Worm (Caenorhabditis elegans) whole organism, L4/young adult: ENCODE measurements around the gene M01B2.12.

Source experiments
- W03F9.2 ChIP-seq: fragments of 150-350 bp; optimal IDR thresholded peaks from 2 replicates; lab custom pipeline; 2014; ENCODE audit warnings: missing biosample characterization, missing genetic modification characterization
- dao-5 ChIP-seq: sonication (generic microtip); optimal IDR thresholded peaks from 2 replicates; lab custom pipeline; 2016; ENCODE audit warnings: missing genotype, missing genetic modification characterization, moderate library complexity, missing compliant biosample characterization
- him-1 ChIP-seq: sonication (generic microtip); optimal IDR thresholded peaks from 2 replicates; lab custom pipeline; 2016; ENCODE audit warnings: missing genotype, missing genetic modification reagents, missing genetic modification characterization, missing compliant biosample characterization

M01B2.12 gene

DNA sequence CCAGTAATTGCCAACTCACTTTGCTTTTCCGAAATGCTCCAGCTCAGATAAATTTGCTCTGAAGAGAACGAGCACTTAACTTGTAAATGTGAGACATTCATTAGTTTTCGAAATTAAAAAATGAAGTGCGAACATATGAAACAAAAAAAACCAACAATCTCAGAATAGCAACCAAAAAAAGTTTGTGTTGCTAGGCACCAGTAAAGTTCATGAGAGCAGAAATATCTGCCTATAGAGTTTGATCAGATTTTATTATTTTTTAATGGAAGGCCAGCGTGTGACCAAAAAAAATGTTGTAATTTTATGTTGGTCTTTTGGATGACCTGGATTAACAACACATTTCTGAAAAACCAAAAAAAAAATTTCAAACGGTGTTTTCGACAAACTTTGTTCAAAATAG is at the start of gene M01B2.12:
M01B2.12 (minus strand) TSS at position 101 of the 400 bp plus-strand sequence.
- TF ChIP-seq W03F9.2 (tag; lab: Kevin White, UChicago) (no peak), dao-5 (tag; lab: Kevin White, UChicago) (no peak)

DNA sequence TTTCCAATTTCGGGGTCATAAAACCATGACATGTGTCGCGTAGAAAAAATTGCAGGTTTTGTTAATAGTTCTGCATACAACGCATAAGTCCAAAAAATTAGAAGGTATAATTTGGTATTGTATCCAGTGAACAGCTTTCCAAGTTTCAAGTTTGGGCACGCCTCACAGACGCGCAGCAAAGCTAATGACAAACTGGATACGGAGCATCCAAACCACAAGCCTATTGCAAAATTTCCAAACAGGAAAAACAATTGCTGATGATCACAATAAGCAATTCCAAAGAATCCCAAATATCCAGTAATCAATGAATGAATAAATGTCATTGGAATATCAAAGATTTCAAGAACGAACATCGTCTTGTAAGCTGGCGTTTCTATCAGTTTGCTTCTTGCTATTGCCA is 49.5 kb upstream of the M01B2.12 start:
- no peak for TF ChIP-seq dao-5 (tag; lab: Kevin White, UChicago)
- no peak for TF ChIP-seq him-1 (tag; lab: Kevin White, UChicago)
- TF ChIP-seq W03F9.2 (tag; lab: Kevin White, UChicago), result no peak

DNA sequence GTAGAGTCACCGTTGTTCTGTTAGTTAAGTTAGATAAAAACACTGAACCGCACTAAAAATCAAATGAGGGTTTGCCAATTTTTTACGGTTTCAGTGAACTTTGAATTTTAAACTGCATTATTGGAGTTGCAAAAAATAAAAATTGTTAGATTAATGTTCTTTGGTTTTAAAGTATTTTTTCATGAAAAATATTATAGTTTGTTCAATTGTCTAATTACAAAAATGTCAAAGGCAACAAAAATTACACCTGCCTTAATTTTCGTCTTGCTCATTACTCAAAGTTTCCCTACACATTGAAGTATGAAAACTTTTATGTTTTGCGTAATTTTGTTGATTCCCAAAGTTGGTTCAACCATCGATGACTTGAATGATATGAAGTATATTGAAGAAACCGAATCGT is 46.7 kb upstream of the M01B2.12 start, which contains the start of gene irld-62:
irld-62 (plus strand) TSS at position 301 of the 400 bp plus-strand sequence.
- TF ChIP-seq him-1 (tag; lab: Kevin White, UChicago) (no peak), dao-5 (tag; lab: Kevin White, UChicago) (no peak), W03F9.2 (tag; lab: Kevin White, UChicago) (no peak)

DNA sequence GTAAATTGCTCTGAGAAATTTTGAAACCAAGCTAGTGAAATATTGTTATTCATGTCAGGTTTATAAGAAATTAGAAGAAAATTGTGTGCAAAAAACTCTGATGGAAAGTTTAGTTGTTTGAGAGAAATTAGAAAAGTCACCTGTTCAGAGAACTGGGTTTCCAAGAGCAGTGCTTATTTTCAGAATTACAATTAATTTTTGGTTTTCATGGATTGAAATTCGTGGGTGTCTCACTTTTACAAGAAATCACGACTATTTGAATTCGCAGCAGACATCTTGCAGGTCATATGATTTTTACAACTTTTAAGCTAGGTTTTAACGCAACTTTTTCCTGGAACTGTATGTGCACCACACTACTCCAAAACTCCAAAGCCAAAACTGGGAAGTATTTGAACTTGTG is 45.0 kb upstream of the M01B2.12 start, which contains the start of gene srz-10:
srz-10 (minus strand) TSS at position 88 of the 400 bp plus-strand sequence.
- no peak for TF ChIP-seq dao-5 (tag; lab: Kevin White, UChicago)
- no peak for TF ChIP-seq W03F9.2 (tag; lab: Kevin White, UChicago)
- no peak for TF ChIP-seq him-1 (tag; lab: Kevin White, UChicago)

DNA sequence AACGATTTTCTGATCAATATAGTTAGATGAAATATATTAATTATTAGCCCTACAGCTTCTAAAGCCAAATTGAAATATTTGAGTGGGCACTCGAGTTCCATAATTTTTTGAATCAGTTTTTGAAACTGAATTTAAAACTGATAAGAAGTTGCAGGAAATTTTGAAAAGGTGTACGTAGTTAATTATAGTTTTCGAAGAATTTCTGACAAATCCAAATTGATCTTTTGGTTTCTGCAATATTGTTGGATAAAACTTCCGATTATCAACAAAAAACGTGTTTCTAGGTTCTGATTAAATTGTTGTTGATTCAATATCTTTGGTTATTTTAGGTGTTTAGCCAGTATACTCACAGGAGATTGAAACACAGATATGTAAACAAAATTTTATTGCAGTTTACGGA is 42.7 kb upstream of the M01B2.12 start, which contains the start of gene T26H8.4:
T26H8.4 (minus strand) TSS at position 101 of the 400 bp plus-strand sequence.
- TF ChIP-seq him-1 (tag; lab: Kevin White, UChicago), result no peak
- TF ChIP-seq W03F9.2 (tag; lab: Kevin White, UChicago), result no peak
- TF ChIP-seq dao-5 (tag; lab: Kevin White, UChicago), result no peak

DNA sequence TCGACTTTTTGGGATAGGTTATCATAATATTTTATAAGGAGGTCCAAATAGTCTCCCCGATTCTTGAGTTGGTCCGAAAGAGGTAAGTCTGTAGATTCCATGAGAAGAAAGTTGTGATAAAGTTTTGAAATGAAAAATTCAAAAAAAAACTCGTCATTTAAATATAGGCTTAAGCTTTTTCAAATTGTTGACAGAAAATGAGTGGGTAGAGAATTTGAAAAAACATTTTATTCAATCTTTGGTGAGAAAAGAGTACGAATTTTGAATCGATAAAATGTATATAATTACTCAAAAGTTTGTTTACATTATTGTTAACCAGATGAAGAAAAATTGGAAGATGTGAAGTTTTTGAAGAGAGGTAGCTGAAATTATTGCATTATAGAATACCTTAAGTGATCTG is 41.5 kb upstream of the M01B2.12 start, which contains the start of gene T26H8.5:
T26H8.5 (minus strand) TSS at position 101 of the 400 bp plus-strand sequence.
- TF ChIP-seq dao-5 (tag; lab: Kevin White, UChicago) (no peak), W03F9.2 (tag; lab: Kevin White, UChicago) (no peak), him-1 (tag; lab: Kevin White, UChicago) (no peak)

DNA sequence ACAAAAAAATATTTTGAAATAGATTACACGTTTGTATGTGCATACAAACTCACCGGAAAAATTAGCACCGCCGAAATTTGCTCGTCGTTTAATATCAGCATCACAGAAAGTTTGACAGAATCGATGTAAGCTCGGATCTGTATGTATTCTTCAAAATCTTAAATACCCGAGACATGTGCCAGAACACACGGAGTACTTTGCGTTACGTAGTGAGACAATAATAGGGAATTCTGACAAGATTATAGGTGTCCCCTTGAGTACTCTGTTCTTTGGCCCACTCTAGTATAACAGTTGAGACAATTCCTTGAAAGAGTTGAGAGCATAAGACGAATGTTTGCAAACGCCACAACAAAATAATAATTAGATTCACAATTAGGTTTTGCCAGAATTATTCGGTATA is 39.6 kb upstream of the M01B2.12 start, which contains the start of gene srx-48:
srx-48 (minus strand) TSS at position 101 of the 400 bp plus-strand sequence.
- TF ChIP-seq W03F9.2 (tag; lab: Kevin White, UChicago), result no peak
- no peak for TF ChIP-seq him-1 (tag; lab: Kevin White, UChicago)
- TF ChIP-seq dao-5 (tag; lab: Kevin White, UChicago), result no peak

DNA sequence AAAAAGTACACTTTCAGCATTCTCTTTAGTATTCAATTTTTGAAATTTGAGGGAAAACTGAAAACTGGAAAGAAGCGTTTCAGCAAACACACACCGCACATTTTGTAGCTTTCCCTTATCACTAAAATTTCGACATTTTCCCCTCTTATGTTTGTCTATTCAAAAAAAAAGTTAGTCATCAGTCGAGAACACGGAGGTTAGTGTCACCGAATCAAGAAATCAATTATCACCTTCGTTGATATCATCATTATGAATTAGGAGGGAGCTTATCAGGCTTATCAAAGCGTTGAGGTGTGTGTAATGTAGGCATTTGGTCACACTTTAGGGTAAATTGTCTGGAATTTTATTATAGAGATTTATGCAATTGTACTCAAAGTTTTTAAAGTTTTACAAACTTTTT is 34.6 kb upstream of the M01B2.12 start, which contains the start of gene cpr-3:
cpr-3 (minus strand) TSS at position 104 of the 400 bp plus-strand sequence.
- TF ChIP-seq him-1 (tag; lab: Kevin White, UChicago) (no peak), dao-5 (tag; lab: Kevin White, UChicago) (no peak), W03F9.2 (tag; lab: Kevin White, UChicago) (no peak)

DNA sequence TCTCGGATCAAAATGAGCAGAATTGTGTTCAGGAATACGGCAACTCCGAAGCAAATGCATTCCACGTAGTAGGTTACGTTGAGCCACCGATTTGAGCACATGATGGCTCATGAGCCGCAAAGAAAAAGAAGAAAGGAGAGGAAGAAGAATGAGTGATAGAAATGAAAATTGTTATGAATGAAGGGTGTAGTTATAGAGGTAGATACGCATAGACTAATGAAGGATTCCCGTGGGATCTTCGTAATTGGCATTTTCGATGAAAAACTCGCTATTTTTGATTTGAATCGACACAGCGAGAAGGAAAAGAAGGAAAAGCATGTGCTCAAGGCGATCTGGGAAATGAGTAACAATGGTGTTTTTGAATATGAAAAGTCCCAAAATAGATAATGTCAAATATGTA is 29.8 kb upstream of the M01B2.12 start, which contains the start of gene str-96:
str-96 (minus strand) TSS at position 101 of the 400 bp plus-strand sequence.
- TF ChIP-seq him-1 (tag; lab: Kevin White, UChicago), result no peak
- TF ChIP-seq W03F9.2 (tag; lab: Kevin White, UChicago), result no peak
- no peak for TF ChIP-seq dao-5 (tag; lab: Kevin White, UChicago)

DNA sequence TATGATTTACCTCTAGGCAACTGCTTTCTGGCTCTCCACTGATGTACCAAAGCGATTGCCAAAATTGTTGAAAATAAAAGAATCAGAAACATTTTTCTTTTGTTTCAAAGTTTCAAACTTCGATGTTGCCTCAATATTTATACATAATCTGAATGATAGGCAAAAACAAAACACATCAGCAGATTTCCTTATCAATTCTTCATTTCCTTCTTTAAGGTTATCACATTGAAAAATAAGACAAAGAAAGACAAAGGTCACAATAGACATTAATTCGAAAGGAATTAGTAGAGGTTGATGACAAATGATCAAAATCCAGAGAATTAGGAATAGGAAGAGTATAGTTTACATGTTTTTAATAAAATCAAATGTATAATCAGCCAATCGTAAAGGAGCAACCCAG is 27.0 kb upstream of the M01B2.12 start, which contains the start of gene cyp-34A2:
cyp-34A2 (minus strand) TSS at position 101 of the 400 bp plus-strand sequence.
- TF ChIP-seq him-1 (tag; lab: Kevin White, UChicago), result no peak
- TF ChIP-seq W03F9.2 (tag; lab: Kevin White, UChicago), result no peak
- no peak for TF ChIP-seq dao-5 (tag; lab: Kevin White, UChicago)

DNA sequence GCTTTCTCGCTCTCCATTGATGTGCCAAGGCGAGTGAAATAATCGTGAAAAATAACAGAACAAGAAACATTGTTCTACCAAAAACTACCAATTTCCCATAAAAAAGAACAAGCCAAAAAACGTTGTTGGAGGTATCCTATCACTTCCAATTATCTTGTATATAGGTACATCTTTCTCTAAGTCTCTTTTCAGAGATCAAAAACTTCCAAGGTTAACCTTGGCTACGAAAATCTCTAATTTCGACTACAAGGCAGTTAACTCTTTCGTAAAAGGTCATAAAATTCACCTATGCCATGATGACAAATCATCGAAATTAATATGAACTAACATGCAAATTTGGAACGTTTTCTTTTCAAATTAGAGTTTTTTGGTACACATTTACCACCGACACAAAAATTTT is 23.8 kb upstream of the M01B2.12 start, which contains the start of gene cyp-34A1:
cyp-34A1 (minus strand) TSS at position 101 of the 400 bp plus-strand sequence.
- no peak for TF ChIP-seq dao-5 (tag; lab: Kevin White, UChicago)
- TF ChIP-seq W03F9.2 (tag; lab: Kevin White, UChicago), result no peak

DNA sequence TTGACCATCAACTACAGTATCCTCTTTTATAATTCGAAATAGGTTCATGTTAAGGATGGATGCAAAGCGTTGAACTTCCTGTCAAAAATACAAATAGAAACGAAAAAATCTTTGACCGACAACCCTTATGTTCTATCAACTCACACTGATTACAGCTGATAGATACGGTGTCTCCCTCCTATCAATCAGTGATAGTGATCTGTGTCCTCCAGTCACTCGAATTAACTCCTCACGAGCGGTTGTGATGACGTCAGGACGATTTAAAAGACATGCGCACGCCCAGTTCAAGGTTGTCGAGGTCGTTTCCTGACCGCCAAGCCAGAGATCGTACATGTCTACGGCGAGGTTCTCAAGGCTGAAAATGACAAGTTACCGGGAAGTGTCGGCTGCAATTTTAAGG is 22.0 kb upstream of the M01B2.12 start:
- TF ChIP-seq him-1 (tag; lab: Kevin White, UChicago) (no peak), W03F9.2 (tag; lab: Kevin White, UChicago) (no peak), dao-5 (tag; lab: Kevin White, UChicago) (no peak)

DNA sequence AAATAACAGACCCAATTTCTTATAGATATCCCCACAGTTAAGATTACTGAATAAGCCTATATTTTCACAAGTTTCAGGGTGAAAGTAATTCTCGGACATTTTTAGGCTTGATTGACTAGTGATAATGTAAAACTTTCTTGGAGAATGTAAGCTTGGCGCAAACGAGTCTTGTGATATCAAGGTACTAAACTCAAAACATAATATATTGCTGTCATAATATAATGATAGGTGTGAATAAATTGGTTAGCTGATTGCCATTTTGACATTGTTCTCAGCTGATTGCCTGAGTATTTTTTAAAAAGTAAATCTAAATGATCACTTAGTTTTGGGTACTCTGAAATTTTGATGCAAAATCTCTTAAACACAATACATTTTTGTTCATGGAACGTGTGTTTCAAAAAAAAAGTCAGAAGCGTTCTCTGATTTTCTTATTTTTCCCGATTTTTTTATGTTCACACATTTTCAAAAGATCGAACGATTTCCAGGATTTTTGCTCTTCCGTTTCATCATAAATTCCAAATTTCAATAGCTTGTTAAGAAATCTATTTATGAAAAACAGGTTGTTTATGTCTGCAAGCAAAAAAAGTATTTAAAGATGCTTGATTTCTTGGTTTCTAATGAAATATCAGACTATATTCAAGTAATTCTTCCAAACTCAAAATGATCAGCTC is 17.4 kb upstream of the M01B2.12 start, which contains the start of the genes srw-19 and srx-51:
srw-19 (minus strand) TSS at position 101 of the 671 bp plus-strand sequence.
srx-51 (plus strand) TSS at position 621 of the 671 bp plus-strand sequence.
- TF ChIP-seq him-1 (tag; lab: Kevin White, UChicago) (no peak), dao-5 (tag; lab: Kevin White, UChicago) (no peak), W03F9.2 (tag; lab: Kevin White, UChicago) (no peak)
